Fruit fly (Drosophila melanogaster) whole organism, embryonic: ENCODE results near the gene EAChm.

Experiments used
- Ada2b ChIP-seq: fragments of 200-800 bp; sonication (Bioruptor generic); IDR thresholded peaks from 2 replicates; pipeline ENCODE4 v1.3.6; 2022; ENCODE audit warnings: missing biosample characterization, missing genetic modification characterization
- Aef1 ChIP-seq: fragments of 200-800 bp; sonication (Bioruptor generic); IDR thresholded peaks from 3 replicates; pipeline ENCODE4 v1.3.6; 2022; ENCODE audit warnings: missing biosample characterization, missing genetic modification characterization
- CG10321 ChIP-seq: fragments of 200-800 bp; sonication (Bioruptor generic); IDR thresholded peaks from 2 replicates; pipeline ENCODE4 v1.3.6; 2022; ENCODE audit warnings: missing biosample characterization, missing genetic modification characterization
- CG10431 ChIP-seq: fragments of 200-800 bp; sonication (Bioruptor generic); optimal IDR thresholded peaks from 3 replicates; lab custom pipeline; 2018; ENCODE audit warnings: missing biosample characterization, mild to moderate bottlenecking, missing genetic modification characterization
- CG10565 ChIP-seq: fragments of 200-800 bp; sonication (Bioruptor generic); optimal IDR thresholded peaks from 3 replicates; lab custom pipeline; 2016; ENCODE audit warnings: missing biosample characterization, mild to moderate bottlenecking, missing genetic modification characterization
- CG11093 ChIP-seq: fragments of 200-800 bp; sonication (Bioruptor generic); IDR thresholded peaks from 3 replicates; pipeline ENCODE4 v1.3.6; 2022; ENCODE audit warnings: missing biosample characterization, missing genetic modification characterization
- CG14860 ChIP-seq: fragments of 200-800 bp; sonication (Bioruptor generic); IDR thresholded peaks from 3 replicates; pipeline ENCODE4 v1.3.6; 2022; ENCODE audit warnings: missing biosample characterization, missing genetic modification characterization; ENCODE audit not compliant: partially characterized antibody
- CG16779 ChIP-seq: fragments of 200-800 bp; sonication (Bioruptor generic); IDR thresholded peaks from 2 replicates; pipeline ENCODE4 v1.3.6; 2022; ENCODE audit warnings: missing biosample characterization, missing genetic modification characterization
- CG17568 ChIP-seq: fragments of 200-800 bp; sonication (Bioruptor generic); optimal IDR thresholded peaks from 2 replicates; lab custom pipeline; 2018; ENCODE audit warnings: missing biosample characterization, mild to moderate bottlenecking, missing genetic modification characterization, moderate library complexity
- CG2678 ChIP-seq: fragments of 200-800 bp; sonication (Bioruptor generic); optimal IDR thresholded peaks from 3 replicates; lab custom pipeline; 2019; ENCODE audit warnings: missing biosample characterization, mild to moderate bottlenecking, missing genetic modification characterization, moderate library complexity
- CG31441 ChIP-seq: fragments of 200-800 bp; sonication (Bioruptor generic); IDR thresholded peaks from 2 replicates; pipeline ENCODE4 v1.3.6; 2022; ENCODE audit warnings: missing biosample characterization, missing genetic modification characterization
- CG3163 ChIP-seq: fragments of 200-800 bp; sonication (Bioruptor generic); optimal IDR thresholded peaks from 3 replicates; lab custom pipeline; 2016; ENCODE audit warnings: missing biosample characterization, missing genetic modification characterization
- CG33557 ChIP-seq: fragments of 200-800 bp; sonication (Bioruptor generic); optimal IDR thresholded peaks from 2 replicates; lab custom pipeline; 2019; ENCODE audit warnings: missing biosample characterization, mild to moderate bottlenecking, missing genetic modification characterization, moderate library complexity
- CG42726 ChIP-seq: fragments of 200-800 bp; sonication (Bioruptor generic); IDR thresholded peaks from 2 replicates; pipeline ENCODE4 v1.3.6; 2022; ENCODE audit warnings: missing biosample characterization, missing genetic modification characterization; ENCODE audit not compliant: partially characterized antibody
- CG6683 ChIP-seq: fragments of 200-800 bp; sonication (Bioruptor generic); optimal IDR thresholded peaks from 2 replicates; lab custom pipeline; 2017; ENCODE audit warnings: missing biosample characterization, mild to moderate bottlenecking, missing genetic modification characterization, missing genetic modification reagents
- CG6689 ChIP-seq: fragments of 200-800 bp; sonication (Bioruptor generic); IDR thresholded peaks from 2 replicates; pipeline ENCODE4 v1.3.6; 2022; ENCODE audit warnings: missing biosample characterization, missing genetic modification characterization
- CG6765 ChIP-seq: fragments of 200-800 bp; sonication (Bioruptor generic); optimal IDR thresholded peaks from 3 replicates; lab custom pipeline; 2017; ENCODE audit warnings: missing biosample characterization, mild to moderate bottlenecking, missing genetic modification characterization
- CG7556 ChIP-seq: fragments of 200-800 bp; sonication (Bioruptor generic); optimal IDR thresholded peaks from 2 replicates; lab custom pipeline; 2017; ENCODE audit warnings: missing biosample characterization, mild to moderate bottlenecking, missing genetic modification characterization
- CG8765 ChIP-seq: fragments of 200-800 bp; sonication (Bioruptor generic); IDR thresholded peaks from 2 replicates; pipeline ENCODE4 v1.3.6; 2022; ENCODE audit warnings: missing biosample characterization, missing genetic modification characterization
- CoRest ChIP-seq: fragments of 200-800 bp; sonication (Bioruptor generic); optimal IDR thresholded peaks from 3 replicates; lab custom pipeline; 2018; ENCODE audit warnings: missing biosample characterization, mild to moderate bottlenecking, missing genetic modification characterization, moderate library complexity
- CrebB ChIP-seq: fragments of 200-800 bp; sonication (Bioruptor generic); optimal IDR thresholded peaks from 3 replicates; lab custom pipeline; 2018; ENCODE audit warnings: missing biosample characterization, mild to moderate bottlenecking, missing genetic modification characterization
- Dek ChIP-seq: fragments of 200-800 bp; sonication (Bioruptor generic); optimal IDR thresholded peaks from 3 replicates; lab custom pipeline; 2019; ENCODE audit warnings: missing biosample characterization, mild to moderate bottlenecking, missing genetic modification characterization, moderate library complexity
- Doc2 ChIP-seq: fragments of 200-800 bp; sonication (Bioruptor generic); IDR thresholded peaks from 2 replicates; pipeline ENCODE4 v1.3.6; 2022; ENCODE audit warnings: missing biosample characterization, missing genetic modification characterization
- Drgx ChIP-seq: fragments of 200-800 bp; sonication (Bioruptor generic); IDR thresholded peaks from 2 replicates; pipeline ENCODE4 v1.3.6; 2022; ENCODE audit warnings: missing biosample characterization, missing genetic modification characterization
- Fer3 ChIP-seq: fragments of 200-800 bp; sonication (Bioruptor generic); optimal IDR thresholded peaks from 2 replicates; lab custom pipeline; 2018; ENCODE audit warnings: missing biosample characterization, mild to moderate bottlenecking, missing genetic modification characterization, moderate library complexity
- HLHmδ ChIP-seq: fragments of 200-800 bp; sonication (Bioruptor generic); optimal IDR thresholded peaks from 2 replicates; lab custom pipeline; 2018; ENCODE audit warnings: missing biosample characterization, mild to moderate bottlenecking, missing genetic modification characterization, moderate library complexity
- Hmr ChIP-seq: fragments of 200-800 bp; sonication (Bioruptor generic); optimal IDR thresholded peaks from 3 replicates; lab custom pipeline; 2017; ENCODE audit warnings: mild to moderate bottlenecking, missing biosample characterization, missing genetic modification reagents, missing genetic modification characterization
- Max ChIP-seq: fragments of 200-800 bp; sonication (Bioruptor generic); optimal IDR thresholded peaks from 2 replicates; lab custom pipeline; 2016; ENCODE audit warnings: missing biosample characterization, mild to moderate bottlenecking, missing genetic modification characterization
- Pdp1 ChIP-seq, 2 experiments: fragments of 200-800 bp; sonication (Bioruptor generic); optimal IDR thresholded peaks; 3 replicates each; lab custom pipeline; 2016; ENCODE audit warnings: missing biosample characterization in 2 of 2, missing genetic modification characterization in 2 of 2, mild to moderate bottlenecking in 1 of 2, moderate library complexity in 1 of 2
- Rfx ChIP-seq: fragments of 200-800 bp; sonication (Bioruptor generic); IDR thresholded peaks from 2 replicates; pipeline ENCODE4 v1.3.6; 2022; ENCODE audit warnings: missing biosample characterization, missing genetic modification characterization
- Sry-δ ChIP-seq: fragments of 200-800 bp; sonication (Bioruptor generic); optimal IDR thresholded peaks from 2 replicates; lab custom pipeline; 2016; ENCODE audit warnings: missing biosample characterization, missing genetic modification characterization
- caup ChIP-seq: fragments of 200-800 bp; sonication (Bioruptor generic); optimal IDR thresholded peaks from 3 replicates; lab custom pipeline; 2017; ENCODE audit warnings: missing biosample characterization, mild to moderate bottlenecking, missing genetic modification characterization, moderate library complexity; ENCODE audit not compliant: severe bottlenecking
- cg ChIP-seq: fragments of 200-800 bp; sonication (Bioruptor generic); optimal IDR thresholded peaks from 3 replicates; lab custom pipeline; 2019; ENCODE audit warnings: missing biosample characterization, mild to moderate bottlenecking, missing genetic modification characterization, moderate library complexity
- corto ChIP-seq: fragments of 200-800 bp; sonication (Bioruptor generic); optimal IDR thresholded peaks from 2 replicates; lab custom pipeline; 2016; ENCODE audit warnings: missing biosample characterization, mild to moderate bottlenecking, missing genetic modification characterization, moderate library complexity
- danr ChIP-seq: fragments of 200-800 bp; sonication (Bioruptor generic); IDR thresholded peaks from 2 replicates; pipeline ENCODE4 v1.3.6; 2022; ENCODE audit warnings: missing biosample characterization, missing genetic modification characterization
- fd3F ChIP-seq: fragments of 200-800 bp; sonication (Bioruptor generic); optimal IDR thresholded peaks from 2 replicates; lab custom pipeline; 2018; ENCODE audit warnings: missing biosample characterization, mild to moderate bottlenecking, missing genetic modification characterization, moderate library complexity
- grau ChIP-seq: fragments of 200-800 bp; optimal IDR thresholded peaks from 3 replicates; lab custom pipeline; 2019; ENCODE audit warnings: missing biosample characterization, mild to moderate bottlenecking, missing genetic modification characterization, moderate library complexity
- ind ChIP-seq: fragments of 200-800 bp; sonication (Bioruptor generic); optimal IDR thresholded peaks from 3 replicates; lab custom pipeline; 2016; ENCODE audit warnings: missing biosample characterization, missing genetic modification characterization
- kah ChIP-seq: fragments of 200-800 bp; sonication (Bioruptor generic); optimal IDR thresholded peaks from 2 replicates; lab custom pipeline; 2018; ENCODE audit warnings: missing biosample characterization, mild to moderate bottlenecking, missing genetic modification characterization
- lab ChIP-seq: fragments of 200-800 bp; sonication (Bioruptor generic); optimal IDR thresholded peaks from 3 replicates; lab custom pipeline; 2017; ENCODE audit warnings: missing biosample characterization, missing genetic modification characterization, mild to moderate bottlenecking, moderate library complexity, missing genetic modification reagents
- pan ChIP-seq, 4 experiments: fragments of >200 bp in 3 of 4; fragments of 200-800 bp in 1 of 4; sonication (Bioruptor generic) in 1 of 4; optimal IDR thresholded peaks in 3 of 4; IDR thresholded peaks in 1 of 4; 2 replicates each; pipeline versions ENCODE4 v1.3.6 to Lab custom; 2017 to 2022; ENCODE audit warnings: missing biosample characterization in 2 of 4, missing genetic modification characterization in 2 of 4, mixed read lengths in 1 of 4
- pros ChIP-seq: fragments of 200-800 bp; sonication (Bioruptor generic); optimal IDR thresholded peaks from 3 replicates; lab custom pipeline; 2019; ENCODE audit warnings: missing biosample characterization, mild to moderate bottlenecking, missing genetic modification characterization, moderate library complexity
- sens ChIP-seq: fragments of 200-800 bp; sonication (Bioruptor generic); peaks from one replicate; lab custom pipeline; 2016; ENCODE audit warnings: missing biosample characterization, missing genetic modification characterization

Gene EAChm

dm6 chr3L:15051325-15051724 is 3.3 kb upstream of the EAChm start, which contains the start of gene CG43679 (continued):
- no peak for TF ChIP-seq pan (optimal IDR thresholded peaks at IDR 0.05; lab: Kevin White, UChicago)
- TF ChIP-seq pan (GFP tag; optimal IDR thresholded peaks at IDR 0.05 in 1 of 2, IDR thresholded peaks at IDR 0.05 in 1 of 2) = no peak
- no peak for TF ChIP-seq CG33557 (GFP tag; lab: Kevin White, UChicago)
- no peak for TF ChIP-seq pros (GFP tag; lab: Kevin White, UChicago)
- TF ChIP-seq Drgx (GFP tag; lab: Robert Waterston, UW) = no peak

- no peak for TF ChIP-seq CG8765 (GFP tag; lab: Robert Waterston, UW)
- TF ChIP-seq CG31441 (GFP tag; lab: Robert Waterston, UW) = no peak
- TF ChIP-seq CG10431 = no peak
- no peak for TF ChIP-seq fd3F (GFP tag; lab: Kevin White, UChicago)
- no peak for TF ChIP-seq corto (GFP tag; lab: Kevin White, UChicago)
Observed at dm6 chr3L:15052390-15052789, 2.2 kb upstream of the EAChm start, which contains the start of gene CG13461. Gene CG13461 (minus strand): TSS chr3L:15052490.

- peak; percentile 50 for TF ChIP-seq sens (GFP tag; lab: Kevin White, UChicago)
- no peak for TF ChIP-seq CoRest (tag; lab: Kevin White, UChicago)
- no peak for TF ChIP-seq CG6683 (GFP tag; lab: Kevin White, UChicago)
- TF ChIP-seq CG3163 (GFP tag; lab: Kevin White, UChicago) = no peak
- no peak for TF ChIP-seq CG10321 (GFP tag; lab: Robert Waterston, UW)
- TF ChIP-seq CG42726 (GFP tag; lab: Robert Waterston, UW) = no peak
- TF ChIP-seq Ada2b = no peak
- no peak for TF ChIP-seq CG11093 (GFP tag; lab: Robert Waterston, UW)
Observed at dm6 chr3L:15053251-15053650, 1.3 kb upstream of the EAChm start, which contains the start of gene CG43680. Gene CG43680 (minus strand): TSS chr3L:15053351.

- TF ChIP-seq Hmr (no peak), caup (GFP tag; lab: Kevin White, UChicago) (no peak), Max (GFP tag; lab: Kevin White, UChicago) (no peak), lab (GFP tag; lab: Kevin White, UChicago) (peak; percentile 10), Dek (tag; lab: Kevin White, UChicago) (no peak), danr (GFP tag; lab: Robert Waterston, UW) (no peak), Fer3 (tag; lab: Kevin White, UChicago) (no peak), ind (GFP tag; lab: Kevin White, UChicago) (peak; percentile 29), CG6689 (GFP tag; lab: Robert Waterston, UW) (0 out of 2 replicates have a peak, but pooled peaks have one; percentile 6), CG6765 (GFP tag; lab: Kevin White, UChicago) (peak; percentile 3), Rfx (GFP tag; lab: Robert Waterston, UW) (peak; percentile 18; the same call in 1 of the 2 replicates)
Observed at dm6 chr3L:15054035-15054434, 542 bp upstream of the EAChm start, which contains the start of gene CG18649. Gene CG18649 (minus strand): TSS chr3L:15054135.

dm6 chr3L:15061605-15062004 is 7.0 kb downstream of the EAChm start, which contains the start of gene CG13460:
Gene CG13460 (minus strand): TSS chr3L:15061705.
- TF ChIP-seq HLHmδ (no peak), CG10565 (no peak), CG16779 (GFP tag; lab: Robert Waterston, UW) (no peak), CG14860 (GFP tag; lab: Robert Waterston, UW) (no peak), Sry-δ (GFP tag; lab: Kevin White, UChicago) (no peak), Doc2 (GFP tag; lab: Robert Waterston, UW) (no peak), CG2678 (no peak), Aef1 (GFP tag; lab: Robert Waterston, UW) (no peak), CG7556 (GFP tag; lab: Kevin White, UChicago) (no peak), CG17568 (GFP tag; lab: Kevin White, UChicago) (no peak), CrebB (no peak), Pdp1 (GFP tag; optimal IDR thresholded peaks at IDR 0.05; lab: Kevin White, UChicago) (no peak), kah (GFP tag; lab: Kevin White, UChicago) (no peak), grau (tag; lab: Kevin White, UChicago) (no peak), cg (GFP tag; lab: Kevin White, UChicago) (no peak)
